Fruit fly (Drosophila melanogaster) whole organism, embryonic: ENCODE measurements around the gene SK.

Source experiments
- CG10959 ChIP-seq: fragments of 200-800 bp; sonication (Bioruptor generic); IDR thresholded peaks from 2 replicates; pipeline ENCODE4 v1.3.6; 2022; ENCODE audit warnings: missing biosample characterization, missing genetic modification characterization
- CG12236 ChIP-seq: fragments of 200-800 bp; sonication (Bioruptor generic); optimal IDR thresholded peaks from 2 replicates; lab custom pipeline; 2016; ENCODE audit warnings: missing biosample characterization, missing genetic modification characterization
- CG12942 ChIP-seq: fragments of 200-800 bp; sonication (Bioruptor generic); optimal IDR thresholded peaks from 3 replicates; lab custom pipeline; 2016; ENCODE audit warnings: missing biosample characterization, missing genetic modification characterization
- CG15601 ChIP-seq: fragments of 200-800 bp; sonication (Bioruptor generic); optimal IDR thresholded peaks from 3 replicates; lab custom pipeline; 2019; ENCODE audit warnings: missing biosample characterization, mild to moderate bottlenecking, missing genetic modification characterization, moderate library complexity
- CG2199 ChIP-seq: fragments of 200-800 bp; sonication (Bioruptor generic); IDR thresholded peaks from 3 replicates; pipeline ENCODE4 v1.3.6; 2022; ENCODE audit warnings: missing biosample characterization, missing genetic modification characterization
- CG9437 ChIP-seq: fragments of 200-800 bp; sonication (Bioruptor generic); optimal IDR thresholded peaks from 2 replicates; lab custom pipeline; 2018; ENCODE audit warnings: missing biosample characterization, mild to moderate bottlenecking, missing genetic modification characterization
- Ssrp ChIP-seq: fragments of 200-800 bp; sonication (Bioruptor generic); optimal IDR thresholded peaks from 2 replicates; lab custom pipeline; 2018; ENCODE audit warnings: missing biosample characterization, mild to moderate bottlenecking, missing genetic modification characterization, moderate library complexity
- aop ChIP-seq: fragments of 200-800 bp; sonication (Bioruptor generic); IDR thresholded peaks from 2 replicates; pipeline ENCODE4 v1.3.6; 2022; ENCODE audit warnings: missing biosample characterization, missing genetic modification characterization
- gcm2 ChIP-seq: fragments of 200-800 bp; sonication (Bioruptor generic); optimal IDR thresholded peaks from 2 replicates; lab custom pipeline; 2016; ENCODE audit warnings: missing biosample characterization, missing genetic modification characterization
- lilli ChIP-seq: fragments of 200-800 bp; sonication (Bioruptor generic); optimal IDR thresholded peaks from 3 replicates; lab custom pipeline; 2016; ENCODE audit warnings: missing biosample characterization, missing genetic modification characterization
- lov ChIP-seq, 2 experiments: fragments of 200-800 bp in 1 of 2; fragments of >200 bp in 1 of 2; sonication (Bioruptor generic) in 1 of 2; IDR thresholded peaks in 1 of 2; optimal IDR thresholded peaks in 1 of 2; 2 replicates in 1 of 2; 3 replicates in 1 of 2; pipeline versions ENCODE4 v1.3.6 to Lab custom; 2017 to 2022; ENCODE audit warnings: missing biosample characterization in 1 of 2, missing genetic modification characterization in 1 of 2
- mirr ChIP-seq: fragments of 200-800 bp; sonication (Bioruptor generic); optimal IDR thresholded peaks from 3 replicates; lab custom pipeline; 2018; ENCODE audit warnings: missing biosample characterization, mild to moderate bottlenecking, missing genetic modification characterization
- sisA ChIP-seq: fragments of 200-800 bp; sonication (Bioruptor generic); IDR thresholded peaks from 2 replicates; pipeline ENCODE4 v1.3.6; 2022; ENCODE audit warnings: missing biosample characterization, missing genetic modification characterization
- sna ChIP-seq: fragments of 200-800 bp; sonication (Bioruptor generic); IDR thresholded peaks from 2 replicates; pipeline ENCODE4 v1.3.6; 2022; ENCODE audit warnings: missing biosample characterization, missing genetic modification characterization; ENCODE audit not compliant: partially characterized antibody

DNA sequence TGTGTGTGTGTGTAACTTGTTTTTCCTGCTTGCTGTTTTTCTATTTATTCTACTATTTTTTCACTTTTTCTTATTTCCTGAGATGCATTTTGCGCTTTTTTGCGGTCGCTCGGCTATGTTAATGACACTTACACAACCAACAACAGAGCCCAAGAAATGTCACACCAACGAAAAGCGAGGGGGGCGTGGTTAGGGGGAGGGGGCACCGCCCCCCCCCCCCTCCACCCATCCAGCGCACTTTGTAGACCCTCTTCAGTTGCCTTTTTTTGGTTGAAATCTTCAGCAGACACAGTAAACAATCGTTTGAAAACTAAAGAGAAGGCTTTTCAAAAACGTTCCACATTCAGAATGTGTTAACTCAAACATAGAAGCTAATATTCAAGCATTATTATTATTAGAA lies 46.9 kb upstream of the SK start:
- TF ChIP-seq sisA (GFP tag; lab: Robert Waterston, UW) (no peak), Ssrp (tag; lab: Kevin White, UChicago) (no peak), sna (GFP tag; lab: Robert Waterston, UW) (no peak), lilli (GFP tag; lab: Kevin White, UChicago) (no peak), CG10959 (GFP tag; lab: Robert Waterston, UW) (no peak), lov (optimal IDR thresholded peaks at IDR 0.05; lab: Kevin White, UChicago) (no peak), lov (GFP tag; IDR thresholded peaks at IDR 0.05; lab: Robert Waterston, UW) (no peak), CG9437 (GFP tag; lab: Kevin White, UChicago) (no peak), CG12942 (no peak), CG15601 (tag; lab: Kevin White, UChicago) (no peak), gcm2 (GFP tag; lab: Kevin White, UChicago) (no peak), aop (GFP tag; lab: Robert Waterston, UW) (no peak), mirr (GFP tag; lab: Kevin White, UChicago) (no peak), CG2199 (no peak), CG12236 (no peak)
